Worm (Caenorhabditis elegans): ENCODE data around the gene sucg-1.

- no peak for TF ChIP-seq sox-2 (GFP tag; IDR thresholded peaks at IDR 0.05)
- no peak for TF ChIP-seq ets-4 (tag; optimal IDR thresholded peaks at IDR 0.05)
- no peak for TF ChIP-seq pha-4 (tag; optimal IDR thresholded peaks at IDR 0.05)
- TF ChIP-seq nhr-11 (tag; optimal IDR thresholded peaks at IDR 0.05): no peak
- no peak for TF ChIP-seq pag-3 (tag; optimal IDR thresholded peaks at IDR 0.05; ENCODE audit: borderline replicate concordance)
- no peak for TF ChIP-seq ama-1 (optimal IDR thresholded peaks at IDR 0.05)
- TF ChIP-seq sox-4 (tag; optimal IDR thresholded peaks at IDR 0.05): no peak
- no peak for TF ChIP-seq unc-86 (tag; optimal IDR thresholded peaks at IDR 0.05)
- no peak for TF ChIP-seq pqm-1 (tag; optimal IDR thresholded peaks at IDR 0.05)
Observed at ce11 chrIV:7736616-7737015, 7.9 kb downstream of the sucg-1 start.
